Worm (Caenorhabditis elegans): ENCODE results near the gene sao-1.

DNA sequence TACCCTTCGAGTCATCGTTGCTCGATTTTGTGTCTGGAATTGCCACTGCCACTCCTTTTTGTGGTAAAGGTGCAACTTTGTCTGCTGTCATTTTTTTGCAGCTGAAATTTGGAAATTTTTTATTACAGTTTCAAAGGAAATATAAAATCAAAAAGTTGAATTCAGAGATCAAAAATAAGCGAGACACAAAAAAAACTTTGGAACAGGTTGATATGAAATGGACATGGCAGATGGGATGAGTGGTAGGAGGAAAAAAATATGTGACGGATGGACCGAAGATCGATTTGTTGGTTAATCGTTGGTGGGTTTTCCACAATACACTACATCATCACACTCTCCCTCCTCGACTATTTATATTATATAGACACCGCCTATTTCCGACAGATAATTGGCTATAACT, 29.2 kb upstream of the sao-1 start, which contains the start of gene R10D12.1:
- TF ChIP-seq ceh-19 (GFP tag; optimal IDR thresholded peaks at IDR 0.05) (no peak), hlh-8 (tag; optimal IDR thresholded peaks at IDR 0.05) (no peak), ama-1 (optimal IDR thresholded peaks at IDR 0.05) (no peak), C08G9.2 (tag; optimal IDR thresholded peaks at IDR 0.05) (no peak), fkh-10 (GFP tag; optimal IDR thresholded peaks at IDR 0.05) (no peak), ceh-24 (tag; optimal IDR thresholded peaks at IDR 0.05) (no peak), fkh-6 (tag; optimal IDR thresholded peaks at IDR 0.05) (no peak), ceh-22 (tag; optimal IDR thresholded peaks at IDR 0.05) (no peak), elt-4 (tag; optimal IDR thresholded peaks at IDR 0.05) (no peak)

Measured in whole organism, late embryonic.